Worm (Caenorhabditis elegans) whole organism, L4/young adult: ENCODE data around the gene pole-2.

Source experiments
- W03F9.2 ChIP-seq: fragments of 150-350 bp; optimal IDR thresholded peaks from 2 replicates; lab custom pipeline; 2014; ENCODE audit warnings: missing biosample characterization, missing genetic modification characterization
- dao-5 ChIP-seq: sonication (generic microtip); optimal IDR thresholded peaks from 2 replicates; lab custom pipeline; 2016; ENCODE audit warnings: missing genotype, missing genetic modification characterization, moderate library complexity, missing compliant biosample characterization
- him-1 ChIP-seq: sonication (generic microtip); optimal IDR thresholded peaks from 2 replicates; lab custom pipeline; 2016; ENCODE audit warnings: missing genotype, missing genetic modification reagents, missing genetic modification characterization, missing compliant biosample characterization

Gene pole-2

DNA sequence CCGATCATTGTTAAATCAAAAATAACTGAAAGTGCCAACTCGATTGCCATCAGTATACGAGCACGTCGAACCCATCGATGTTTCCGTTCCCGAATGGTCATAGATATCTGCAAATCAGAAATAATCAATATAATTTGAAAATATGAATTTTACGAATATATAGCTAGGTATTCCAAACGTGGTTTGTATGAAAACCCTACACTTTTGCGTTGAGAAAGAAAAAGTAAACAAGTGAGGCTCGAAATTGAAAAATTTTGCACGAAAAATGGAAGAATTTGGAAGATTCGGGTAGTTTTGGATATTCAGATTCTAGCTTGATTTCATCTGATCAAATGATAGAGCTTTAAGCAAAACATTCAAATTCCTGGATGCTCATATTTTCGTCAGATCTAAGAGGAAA lies 47.6 kb downstream of the pole-2 start, which contains the start of gene F42A9.9:
F42A9.9 (minus strand) TSS at position 101 of the 400 bp plus-strand sequence.
- TF ChIP-seq dao-5 (tag; lab: Kevin White, UChicago): no peak
- TF ChIP-seq W03F9.2 (tag; lab: Kevin White, UChicago): no peak
- no peak for TF ChIP-seq him-1 (tag; lab: Kevin White, UChicago)
